Worm (Caenorhabditis elegans): Measurements from ENCODE around the gene R08C7.4.

DNA sequence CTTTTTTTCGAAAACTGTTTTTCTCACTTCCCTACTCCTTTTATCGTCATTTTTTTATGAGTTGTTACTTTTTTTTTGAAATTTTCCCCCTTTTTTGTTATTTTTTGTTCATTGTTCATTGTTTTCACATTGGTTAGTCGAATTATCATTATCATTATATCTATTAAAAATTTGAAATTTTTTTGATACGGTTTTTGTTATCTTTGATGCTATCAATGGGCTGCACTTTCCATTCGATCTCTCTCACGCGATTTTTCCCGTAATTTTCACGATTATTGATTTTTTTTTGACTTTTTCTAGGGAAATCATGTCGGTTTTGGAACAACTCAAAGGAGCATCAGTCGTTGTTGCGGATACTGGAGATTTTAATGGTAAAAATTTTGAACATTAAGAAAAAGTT is 48.5 kb upstream of the R08C7.4 start, which contains the start of gene tald-1:
- no peak for TF ChIP-seq nhr-76 (tag; optimal IDR thresholded peaks at IDR 0.05)
- TF ChIP-seq lin-13 (tag; optimal IDR thresholded peaks at IDR 0.05) = no peak
- no peak for TF ChIP-seq ceh-39 (tag; optimal IDR thresholded peaks at IDR 0.05)
- TF ChIP-seq pha-4 (tag; optimal IDR thresholded peaks at IDR 0.05) = no peak
- no peak for TF ChIP-seq mls-2 (tag; optimal IDR thresholded peaks at IDR 0.05)
- no peak for TF ChIP-seq elt-3 (tag; optimal IDR thresholded peaks at IDR 0.05)
- no peak for TF ChIP-seq ces-1 (GFP tag; optimal IDR thresholded peaks at IDR 0.05)
- TF ChIP-seq unc-62 (GFP tag; optimal IDR thresholded peaks at IDR 0.05) = no peak
- TF ChIP-seq nhr-28 (tag; optimal IDR thresholded peaks at IDR 0.05) = no peak
- no peak for TF ChIP-seq blmp-1 (tag; optimal IDR thresholded peaks at IDR 0.05)
- TF ChIP-seq unc-39 (tag; optimal IDR thresholded peaks at IDR 0.05) = no peak
- TF ChIP-seq nhr-237 (tag; optimal IDR thresholded peaks at IDR 0.05) = no peak
